Worm (Caenorhabditis elegans) whole organism, late embryonic: ENCODE measurements around the gene C05D9.9.

Source experiments
- ceh-14 ChIP-seq: sonication (generic microtip); optimal IDR thresholded peaks from 2 replicates; lab custom pipeline; 2016; ENCODE audit warnings: missing genotype, missing genetic modification characterization, missing compliant biosample characterization
- ceh-24 ChIP-seq: sonication (generic microtip); optimal IDR thresholded peaks from 2 replicates; lab custom pipeline; 2016; ENCODE audit warnings: mild to moderate bottlenecking, missing genetic modification characterization, missing compliant biosample characterization
- nhr-11 ChIP-seq: fragments of 150-350 bp; optimal IDR thresholded peaks from 2 replicates; lab custom pipeline; 2014; ENCODE audit warnings: missing biosample characterization, missing genetic modification characterization
- unc-55 ChIP-seq: sonication (generic microtip); optimal IDR thresholded peaks from 2 replicates; lab custom pipeline; 2017; ENCODE audit warnings: missing biosample characterization, missing genetic modification reagents, missing genetic modification characterization

DNA sequence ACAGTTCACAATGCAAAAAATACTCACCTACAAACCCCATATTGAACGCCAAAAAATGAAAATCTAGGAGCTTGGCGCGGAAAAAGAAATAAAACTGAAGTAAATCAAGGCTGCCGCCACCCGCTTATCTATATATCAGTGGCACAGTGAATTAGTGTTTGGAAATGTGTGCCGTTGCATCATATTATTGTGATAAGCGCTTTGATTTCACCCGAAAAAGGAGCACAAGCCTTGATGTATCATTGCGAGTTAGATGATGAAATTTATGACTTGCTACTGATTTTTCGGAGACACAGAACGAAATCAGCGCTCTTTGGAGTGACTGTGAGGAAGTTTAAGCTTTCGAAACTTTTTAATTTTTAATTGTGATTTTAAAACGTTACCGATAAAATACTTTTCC lies 24.4 kb upstream of the C05D9.9 start, which contains the start of the genes R193.2 and R193.6:
- no peak for TF ChIP-seq ceh-14
- no peak for TF ChIP-seq nhr-11 (tag; lab: Kevin White, UChicago)
- TF ChIP-seq ceh-24 (tag; lab: Kevin White, UChicago) = no peak
- TF ChIP-seq unc-55 (GFP tag; lab: Kevin White, UChicago) = no peak
